Fruit fly (Drosophila melanogaster): Measurements from ENCODE around the gene Irp-1A.

The Irp-1A gene

dm6 chr3R:22690311-22690710 is 34.1 kb downstream of the Irp-1A start, which contains the start of the genes wfs1 and Nup133 (continued):
- TF ChIP-seq inv (GFP tag; IDR thresholded peaks at IDR 0.05; ENCODE audit: partially characterized antibody) = peak; percentile 81
- TF ChIP-seq grau (tag; optimal IDR thresholded peaks at IDR 0.05) = peak; percentile 88
- peak; percentile 56 for TF ChIP-seq CG9437 (GFP tag; optimal IDR thresholded peaks at IDR 0.05)
- TF ChIP-seq pho (GFP tag; optimal IDR thresholded peaks at IDR 0.05) = no peak
- TF ChIP-seq twi (tag; optimal IDR thresholded peaks at IDR 0.05) = peak; percentile 80
- 0 out of 4 replicates have a peak, but pooled peaks have one; percentile 69 for TF ChIP-seq chinmo (GFP tag; IDR thresholded peaks at IDR 0.05; ENCODE audit: partially characterized antibody)
- peak; percentile 92 for TF ChIP-seq CG2712 (tag; optimal IDR thresholded peaks at IDR 0.05)
- peak; percentile 60 for TF ChIP-seq CG15514 (GFP tag; optimal IDR thresholded peaks at IDR 0.05)
- TF ChIP-seq CG1233 (GFP tag; optimal IDR thresholded peaks at IDR 0.05) = peak; percentile 69
- 0 out of 2 replicates have a peak, but pooled peaks have one; percentile 7 for TF ChIP-seq CG14667 (GFP tag; IDR thresholded peaks at IDR 0.05)
- no peak for TF ChIP-seq D (optimal IDR thresholded peaks at IDR 0.05)
- TF ChIP-seq D (GFP tag; optimal IDR thresholded peaks at IDR 0.05) = peak; percentile 60
- TF ChIP-seq zfh1 (GFP tag; IDR thresholded peaks at IDR 0.05) = peak; percentile 65; the same call in 2 of the 3 replicates
- peak; percentile 20 to 86 for TF ChIP-seq Hr51 (GFP tag; optimal IDR thresholded peaks at IDR 0.05)
- peak; percentile 32 for TF ChIP-seq CG10462 (GFP tag; optimal IDR thresholded peaks at IDR 0.05)
- TF ChIP-seq CG33213 (GFP tag; optimal IDR thresholded peaks at IDR 0.05) = no peak
- no peak for TF ChIP-seq sima (GFP tag; optimal IDR thresholded peaks at IDR 0.05)
- TF ChIP-seq sna (GFP tag; IDR thresholded peaks at IDR 0.05; ENCODE audit: partially characterized antibody) = peak; percentile 97
- TF ChIP-seq vvl (GFP tag; IDR thresholded peaks at IDR 0.05) = peak; percentile 73
- peak; percentile 58 for TF ChIP-seq E2f2 (GFP tag; IDR thresholded peaks at IDR 0.05)
- TF ChIP-seq ATbp (GFP tag; optimal IDR thresholded peaks at IDR 0.05) = peak; percentile 48
- peak; percentile 68 for TF ChIP-seq tgo (GFP tag; IDR thresholded peaks at IDR 0.05)

DNA sequence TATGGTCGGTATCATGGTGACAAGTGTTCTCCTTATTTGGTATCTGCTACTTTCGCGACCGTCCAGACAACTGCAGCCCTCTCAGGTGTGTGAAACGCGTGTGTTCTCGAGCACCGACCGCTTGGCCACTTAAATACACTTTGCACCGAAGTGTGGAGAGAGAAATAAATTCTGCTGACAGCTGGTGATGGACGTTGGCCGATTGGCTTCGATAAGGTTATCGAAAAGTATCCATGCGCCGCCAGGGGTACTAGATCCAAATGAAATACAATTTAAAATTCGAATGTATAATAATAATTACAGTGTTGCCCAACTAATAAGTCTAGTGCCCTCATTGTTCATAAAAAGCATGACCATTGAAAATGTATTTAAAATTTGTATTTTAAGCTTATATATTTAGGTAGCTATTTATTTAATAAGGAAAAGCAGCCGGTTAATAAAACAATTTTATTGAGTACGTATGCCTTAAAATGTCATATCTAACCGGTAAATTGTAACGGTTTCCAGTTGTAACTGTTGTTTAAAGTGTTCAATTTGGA is 38.0 kb downstream of the Irp-1A start, which contains the start of the genes Gclm and CG17625:
Gclm (minus strand) TSS at position 175 of the 539 bp plus-strand sequence.
CG17625 (plus strand) TSS at position 514 of the 539 bp plus-strand sequence.
- TF ChIP-seq CG14014 (GFP tag; IDR thresholded peaks at IDR 0.05) = peak; percentile 63
- TF ChIP-seq Mes4 (GFP tag; optimal IDR thresholded peaks at IDR 0.05) = peak; percentile 3
- TF ChIP-seq Bdp1 (GFP tag; optimal IDR thresholded peaks at IDR 0.05) = peak; percentile 40
- peak; percentile 26 for TF ChIP-seq fd3F (GFP tag; optimal IDR thresholded peaks at IDR 0.05)
- TF ChIP-seq Ada2b (GFP tag; IDR thresholded peaks at IDR 0.05) = peak; percentile 43
- TF ChIP-seq Stat92E (GFP tag; optimal IDR thresholded peaks at IDR 0.05) = peak in 1 of 3 experiments; percentile 72
- 0 out of 2 replicates have a peak, but pooled peaks have one; percentile 32 for TF ChIP-seq gsb (GFP tag; IDR thresholded peaks at IDR 0.05)
- TF ChIP-seq oc (tag; optimal IDR thresholded peaks at IDR 0.05) = peak; percentile 3
- TF ChIP-seq Oli (tag; optimal IDR thresholded peaks at IDR 0.05) = no peak
- TF ChIP-seq HmgZ (tag; optimal IDR thresholded peaks at IDR 0.05) = peak; percentile 66
- peak; percentile 85 for TF ChIP-seq CG9932 (GFP tag; IDR thresholded peaks at IDR 0.05)
- no peak for TF ChIP-seq cg (GFP tag; optimal IDR thresholded peaks at IDR 0.05)
- TF ChIP-seq jumu (GFP tag; optimal IDR thresholded peaks at IDR 0.05) = peak; percentile 3
- TF ChIP-seq eve (GFP tag; optimal IDR thresholded peaks at IDR 0.05) = no peak
- TF ChIP-seq Sin3A (optimal IDR thresholded peaks at IDR 0.05) = no peak
- no peak for TF ChIP-seq br (optimal IDR thresholded peaks at IDR 0.05)
- TF ChIP-seq zf30C (GFP tag; optimal IDR thresholded peaks at IDR 0.05) = no peak
- peak; percentile 84 for TF ChIP-seq amos (GFP tag; IDR thresholded peaks at IDR 0.05; ENCODE audit: partially characterized antibody)
- peak; percentile 9 for TF ChIP-seq CG6683 (GFP tag; optimal IDR thresholded peaks at IDR 0.05)
- TF ChIP-seq sna (GFP tag; IDR thresholded peaks at IDR 0.05; ENCODE audit: partially characterized antibody) = peak; percentile 69; the same call in 1 of the 2 replicates
- TF ChIP-seq bsh (GFP tag; optimal IDR thresholded peaks at IDR 0.05) = peak; percentile 46 to 55
- TF ChIP-seq wor (GFP tag; IDR thresholded peaks at IDR 0.05) = no peak; the same call in 1 of the 2 replicates
- TF ChIP-seq CG9876 (GFP tag; optimal IDR thresholded peaks at IDR 0.05) = no peak
- peak; percentile 62 for TF ChIP-seq Xbp1 (GFP tag; optimal IDR thresholded peaks at IDR 0.05)
- TF ChIP-seq aop (GFP tag; IDR thresholded peaks at IDR 0.05) = no peak
- TF ChIP-seq CG7928 (GFP tag; optimal IDR thresholded peaks at IDR 0.05) = peak; percentile 88
- peak; percentile 18 for TF ChIP-seq CG12219 (GFP tag; optimal IDR thresholded peaks at IDR 0.05)
- no peak for TF ChIP-seq CG8478 (optimal IDR thresholded peaks at IDR 0.05)
- TF ChIP-seq CG8924 (tag; optimal IDR thresholded peaks at IDR 0.05) = peak; percentile 67
